Worm (Caenorhabditis elegans): ENCODE results near the gene rpn-12.

DNA sequence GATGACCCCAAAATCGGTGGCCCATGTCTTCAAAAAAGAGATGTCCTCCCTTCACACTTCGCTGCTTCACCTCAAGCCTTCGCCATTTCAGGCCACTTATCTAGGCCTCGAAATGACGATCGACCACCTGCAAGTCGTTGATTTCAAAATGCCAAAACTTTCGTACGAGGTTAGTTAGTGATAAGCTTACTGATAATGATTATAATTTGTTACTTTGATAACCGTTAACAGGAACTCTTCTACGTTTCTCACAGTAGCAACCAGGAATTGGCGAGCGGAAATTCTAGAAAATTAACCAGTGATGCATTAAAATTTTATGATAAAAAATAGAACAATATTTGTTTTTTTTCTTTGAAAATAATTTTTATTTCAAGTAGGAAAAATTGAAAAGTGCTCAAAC, 6.0 kb upstream of the rpn-12 start:
- TF ChIP-seq mes-4 (tag; optimal IDR thresholded peaks at IDR 0.05) (no peak), aptf-2 (GFP tag; conservative IDR thresholded peaks at IDR 0.05) (no peak), Y56A3A.18 (GFP tag; IDR thresholded peaks at IDR 0.05) (no peak), pbrm-1 (GFP tag; IDR thresholded peaks at IDR 0.05) (no peak), ets-4 (GFP tag; optimal IDR thresholded peaks at IDR 0.05) (no peak), B0035.1 (tag; optimal IDR thresholded peaks at IDR 0.05) (no peak), lin-54 (GFP tag; optimal IDR thresholded peaks at IDR 0.05) (no peak)

Data from whole organism, young adult.